Fruit fly (Drosophila melanogaster) whole organism, prepupa: ENCODE data around the gene Pburs.
A peak's percentile ranks its signal among the peaks of the same experiment; 100 is the strongest.

Experiments used
- Blimp-1 ChIP-seq: fragments of 200-800 bp; sonication (Bioruptor generic); optimal IDR thresholded peaks from 3 replicates; lab custom pipeline; 2017; ENCODE audit warnings: missing biosample characterization, missing genetic modification characterization, mild to moderate bottlenecking, moderate library complexity, missing genetic modification reagents
- CG11294 ChIP-seq: fragments of 200-800 bp; sonication (Bioruptor generic); IDR thresholded peaks from 2 replicates; pipeline ENCODE4 v1.3.6; 2022; ENCODE audit warnings: missing biosample characterization, missing genetic modification characterization
- CG34406 ChIP-seq: fragments of 200-800 bp; sonication (Bioruptor generic); optimal IDR thresholded peaks from 3 replicates; lab custom pipeline; 2016; ENCODE audit warnings: missing biosample characterization, missing genetic modification characterization
- Eip78C ChIP-seq: fragments of 200-800 bp; sonication (Bioruptor generic); peaks from one replicate; lab custom pipeline; 2016; ENCODE audit warnings: missing biosample characterization, missing genetic modification characterization
- Gug ChIP-seq: fragments of 200-800 bp; sonication (Bioruptor generic); IDR thresholded peaks from 2 replicates; pipeline ENCODE4 v1.3.6; 2022; ENCODE audit warnings: missing biosample characterization, missing genetic modification characterization
- Smox ChIP-seq: fragments of 200-800 bp; sonication (Bioruptor generic); optimal IDR thresholded peaks from 3 replicates; lab custom pipeline; 2016; ENCODE audit warnings: missing biosample characterization, missing genetic modification characterization
- dsx ChIP-seq: fragments of 200-800 bp; optimal IDR thresholded peaks from 3 replicates; lab custom pipeline; 2019; ENCODE audit warnings: missing biosample characterization, mild to moderate bottlenecking, missing genetic modification characterization, moderate library complexity; ENCODE audit not compliant: poor library complexity, severe bottlenecking
- svp ChIP-seq: fragments of 200-800 bp; sonication (Bioruptor generic); peaks from one replicate; lab custom pipeline; 2016; ENCODE audit warnings: missing biosample characterization, missing genetic modification characterization
- topi ChIP-seq: fragments of 200-800 bp; sonication (Bioruptor generic); optimal IDR thresholded peaks from 3 replicates; lab custom pipeline; 2016; ENCODE audit warnings: missing biosample characterization, missing genetic modification characterization

dm6 chr2L:14397067-14397598, 20.0 kb downstream of the Pburs start:
- TF ChIP-seq topi (no peak), Smox (GFP tag; lab: Kevin White, UChicago) (no peak), CG11294 (no peak), Blimp-1 (GFP tag; lab: Kevin White, UChicago) (no peak), svp (peak; percentile 26), Gug (GFP tag; lab: Robert Waterston, UW) (no peak), Eip78C (GFP tag; lab: Kevin White, UChicago) (peak; percentile 52), CG34406 (GFP tag; lab: Kevin White, UChicago) (no peak), dsx (GFP tag; lab: Kevin White, UChicago) (peak; percentile 13)
